Worm (Caenorhabditis elegans): ENCODE data around the gene C53C7.3.

DNA sequence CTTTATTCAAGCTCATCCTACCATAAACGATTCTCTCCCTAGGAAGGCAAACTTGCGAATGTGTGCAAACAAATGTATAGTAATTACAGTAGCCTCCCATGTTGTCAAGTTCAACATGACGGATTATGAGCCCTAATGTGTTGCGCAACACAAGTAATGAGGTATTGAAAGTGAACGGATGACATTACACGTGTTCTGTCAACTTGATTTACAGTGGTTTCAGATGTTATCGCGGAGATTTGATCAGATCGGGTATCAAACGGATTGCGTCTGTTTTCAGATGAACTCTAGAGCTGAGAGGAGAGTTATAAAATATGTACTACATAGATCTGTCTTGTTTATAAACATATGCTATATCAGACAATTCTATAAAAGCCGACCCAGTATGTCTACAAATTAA is 46.0 kb upstream of the C53C7.3 start:
- TF ChIP-seq ceh-34 (tag; optimal IDR thresholded peaks at IDR 0.05): no peak
- TF ChIP-seq tbx-2 (tag; optimal IDR thresholded peaks at IDR 0.05): no peak
- TF ChIP-seq elt-2 (tag; optimal IDR thresholded peaks at IDR 0.05): no peak
- TF ChIP-seq ceh-22 (tag; optimal IDR thresholded peaks at IDR 0.05): no peak

Data from whole organism, late embryonic.